Worm (Caenorhabditis elegans): ENCODE results near the gene F12E12.1.

- TF ChIP-seq ama-1 (optimal IDR thresholded peaks at IDR 0.05) (no peak), nhr-11 (tag; optimal IDR thresholded peaks at IDR 0.05) (no peak), unc-39 (tag; optimal IDR thresholded peaks at IDR 0.05) (no peak)
Measured at ce11 chrII:3752184-3752583, 10.5 kb downstream of the F12E12.1 start, which contains the start of gene sdz-11.

All from whole organism, L4 larva.